Fruit fly (Drosophila melanogaster) whole organism, embryonic: ENCODE data around the gene GIIIspla2.

ENCODE experiments used
- Abd-B ChIP-seq: fragments of 200-800 bp; sonication (Bioruptor generic); optimal IDR thresholded peaks from 2 replicates; lab custom pipeline; 2018; ENCODE audit warnings: missing biosample characterization, mild to moderate bottlenecking, missing genetic modification characterization, moderate library complexity
- Adf1 ChIP-seq: fragments of 200-800 bp; sonication (Bioruptor generic); IDR thresholded peaks from 2 replicates; pipeline ENCODE4 v1.3.6; 2022; ENCODE audit warnings: missing biosample characterization, missing genetic modification characterization
- Blimp-1 ChIP-seq: fragments of 200-800 bp; sonication (Bioruptor generic); optimal IDR thresholded peaks from 3 replicates; lab custom pipeline; 2018; ENCODE audit warnings: missing biosample characterization, missing genetic modification characterization, mild to moderate bottlenecking, moderate library complexity, missing genetic modification reagents
- CG11504 ChIP-seq: fragments of 200-800 bp; sonication (Bioruptor generic); optimal IDR thresholded peaks from 3 replicates; lab custom pipeline; 2019; ENCODE audit warnings: missing biosample characterization, mild to moderate bottlenecking, missing genetic modification characterization, moderate library complexity
- CG12391 ChIP-seq: fragments of 200-800 bp; sonication (Bioruptor generic); optimal IDR thresholded peaks from 3 replicates; lab custom pipeline; 2018; ENCODE audit warnings: missing biosample characterization, mild to moderate bottlenecking, missing genetic modification characterization, moderate library complexity
- CG13775 ChIP-seq: fragments of 200-800 bp; sonication (Bioruptor generic); optimal IDR thresholded peaks from 3 replicates; lab custom pipeline; 2017; ENCODE audit warnings: missing biosample characterization, mild to moderate bottlenecking, missing genetic modification characterization
- CG15514 ChIP-seq: fragments of 200-800 bp; sonication (Bioruptor generic); optimal IDR thresholded peaks from 3 replicates; lab custom pipeline; 2017; ENCODE audit warnings: missing biosample characterization, missing genetic modification characterization, mild to moderate bottlenecking, moderate library complexity, missing genetic modification reagents
- CG15601 ChIP-seq: fragments of 200-800 bp; sonication (Bioruptor generic); optimal IDR thresholded peaks from 3 replicates; lab custom pipeline; 2019; ENCODE audit warnings: missing biosample characterization, mild to moderate bottlenecking, missing genetic modification characterization, moderate library complexity
- CG1603 ChIP-seq: fragments of 200-800 bp; sonication (Bioruptor generic); optimal IDR thresholded peaks from 2 replicates; lab custom pipeline; 2019; ENCODE audit warnings: missing biosample characterization, mild to moderate bottlenecking, missing genetic modification characterization, moderate library complexity
- CG16815 ChIP-seq: fragments of 200-800 bp; sonication (Bioruptor generic); optimal IDR thresholded peaks from 3 replicates; lab custom pipeline; 2017; ENCODE audit warnings: missing biosample characterization, mild to moderate bottlenecking, missing genetic modification characterization
- CG17361 ChIP-seq: fragments of 200-800 bp; sonication (Bioruptor generic); IDR thresholded peaks from 3 replicates; pipeline ENCODE4 v1.3.6; 2022; ENCODE audit warnings: missing biosample characterization, missing genetic modification characterization
- CG17385 ChIP-seq: fragments of 200-800 bp; sonication (Bioruptor generic); optimal IDR thresholded peaks from 3 replicates; lab custom pipeline; 2018; ENCODE audit warnings: missing biosample characterization, mild to moderate bottlenecking, missing genetic modification characterization
- CG18262 ChIP-seq: fragments of 200-800 bp; optimal IDR thresholded peaks from 3 replicates; lab custom pipeline; 2019; ENCODE audit warnings: missing biosample characterization, mild to moderate bottlenecking, missing genetic modification characterization, moderate library complexity
- CG18599 ChIP-seq: fragments of 200-800 bp; sonication (Bioruptor generic); optimal IDR thresholded peaks from 3 replicates; lab custom pipeline; 2017; ENCODE audit warnings: missing biosample characterization, missing genetic modification characterization, mild to moderate bottlenecking, moderate library complexity, missing genetic modification reagents
- CG18764 ChIP-seq: fragments of 200-800 bp; sonication (Bioruptor generic); optimal IDR thresholded peaks from 3 replicates; lab custom pipeline; 2016; ENCODE audit warnings: missing biosample characterization, missing genetic modification characterization
- CG2120 ChIP-seq: fragments of 200-800 bp; sonication (Bioruptor generic); optimal IDR thresholded peaks from 3 replicates; lab custom pipeline; 2016; ENCODE audit warnings: missing biosample characterization, missing genetic modification characterization
- CG2202 ChIP-seq: fragments of 200-800 bp; sonication (Bioruptor generic); optimal IDR thresholded peaks from 2 replicates; lab custom pipeline; 2018; ENCODE audit warnings: missing biosample characterization, mild to moderate bottlenecking, missing genetic modification characterization
- CG33213 ChIP-seq: fragments of 200-800 bp; sonication (Bioruptor generic); optimal IDR thresholded peaks from 3 replicates; lab custom pipeline; 2016; ENCODE audit warnings: missing biosample characterization, missing genetic modification characterization
- CG7271 ChIP-seq: fragments of 200-800 bp; sonication (Bioruptor generic); optimal IDR thresholded peaks from 2 replicates; lab custom pipeline; 2018; ENCODE audit warnings: missing biosample characterization, mild to moderate bottlenecking, missing genetic modification characterization, moderate library complexity
- CG7357 ChIP-seq: fragments of 200-800 bp; sonication (Bioruptor generic); IDR thresholded peaks from 3 replicates; pipeline ENCODE4 v1.3.6; 2022; ENCODE audit warnings: missing biosample characterization, missing genetic modification characterization
- CG7963 ChIP-seq: fragments of 200-800 bp; sonication (Bioruptor generic); IDR thresholded peaks from 3 replicates; pipeline ENCODE4 v1.3.6; 2022; ENCODE audit warnings: missing biosample characterization, missing genetic modification characterization; ENCODE audit not compliant: partially characterized antibody
- CoRest ChIP-seq: fragments of 200-800 bp; sonication (Bioruptor generic); optimal IDR thresholded peaks from 3 replicates; lab custom pipeline; 2018; ENCODE audit warnings: missing biosample characterization, mild to moderate bottlenecking, missing genetic modification characterization, moderate library complexity
- E2f1 ChIP-seq: fragments of 200-800 bp; sonication (Bioruptor generic); IDR thresholded peaks from 2 replicates; pipeline ENCODE4 v1.3.6; 2022; ENCODE audit warnings: missing biosample characterization, missing genetic modification characterization
- Ets65A ChIP-seq: fragments of 200-800 bp; sonication (Bioruptor generic); peaks from one replicate; lab custom pipeline; 2016; ENCODE audit warnings: missing biosample characterization, missing genetic modification characterization
- Hr78 ChIP-seq, 2 experiments: fragments of 200-800 bp in 1 of 2; fragments of >200 bp in 1 of 2; sonication (Bioruptor generic) in 1 of 2; optimal IDR thresholded peaks; 2 replicates each; lab custom pipeline; 2017 to 2019; ENCODE audit warnings: missing biosample characterization in 2 of 2, missing genetic modification characterization in 2 of 2, mild to moderate bottlenecking in 1 of 2, moderate library complexity in 1 of 2
- Mad ChIP-seq: fragments of 200-800 bp; sonication (Bioruptor generic); optimal IDR thresholded peaks from 2 replicates; lab custom pipeline; 2016; ENCODE audit warnings: missing biosample characterization, missing genetic modification characterization
- NK7.1 ChIP-seq: fragments of 200-800 bp; sonication (Bioruptor generic); optimal IDR thresholded peaks from 3 replicates; lab custom pipeline; 2016; ENCODE audit warnings: missing biosample characterization, missing genetic modification characterization
- Oli ChIP-seq: fragments of 200-800 bp; sonication (Bioruptor generic); optimal IDR thresholded peaks from 2 replicates; lab custom pipeline; 2018; ENCODE audit warnings: missing biosample characterization, mild to moderate bottlenecking, missing genetic modification characterization, moderate library complexity
- Sox102F ChIP-seq: fragments of 200-800 bp; sonication (Bioruptor generic); optimal IDR thresholded peaks from 2 replicates; lab custom pipeline; 2018; ENCODE audit warnings: missing biosample characterization, mild to moderate bottlenecking, missing genetic modification characterization, moderate library complexity
- Ssrp ChIP-seq: fragments of 200-800 bp; sonication (Bioruptor generic); optimal IDR thresholded peaks from 2 replicates; lab custom pipeline; 2018; ENCODE audit warnings: missing biosample characterization, mild to moderate bottlenecking, missing genetic modification characterization, moderate library complexity
- Tbp ChIP-seq: fragments of >200 bp; optimal IDR thresholded peaks from 2 replicates; lab custom pipeline; 2018; ENCODE audit warnings: missing biosample characterization, missing genetic modification characterization
- ase ChIP-seq: fragments of 200-800 bp; sonication (Bioruptor generic); IDR thresholded peaks from 3 replicates; pipeline ENCODE4 v1.3.6; 2022; ENCODE audit warnings: missing biosample characterization, missing genetic modification characterization
- cas ChIP-seq: fragments of 200-800 bp; sonication (Bioruptor generic); IDR thresholded peaks from 2 replicates; pipeline ENCODE4 v1.3.6; 2022; ENCODE audit warnings: missing biosample characterization, missing genetic modification characterization
- dpn ChIP-seq, 2 experiments: fragments of 200-800 bp; sonication (Bioruptor generic); optimal IDR thresholded peaks; 3 replicates each; lab custom pipeline; 2016; ENCODE audit warnings: missing biosample characterization in 2 of 2, missing genetic modification characterization in 2 of 2
- dysf ChIP-seq: fragments of 200-800 bp; sonication (Bioruptor generic); IDR thresholded peaks from 3 replicates; pipeline ENCODE4 v1.3.6; 2022; ENCODE audit warnings: missing biosample characterization, missing genetic modification characterization
- gce ChIP-seq: fragments of 200-800 bp; sonication (Bioruptor generic); IDR thresholded peaks from 3 replicates; pipeline ENCODE4 v1.3.6; 2022; ENCODE audit warnings: missing biosample characterization, missing genetic modification characterization
- grau ChIP-seq: fragments of 200-800 bp; optimal IDR thresholded peaks from 3 replicates; lab custom pipeline; 2019; ENCODE audit warnings: missing biosample characterization, mild to moderate bottlenecking, missing genetic modification characterization, moderate library complexity
- lilli ChIP-seq: fragments of 200-800 bp; sonication (Bioruptor generic); optimal IDR thresholded peaks from 3 replicates; lab custom pipeline; 2016; ENCODE audit warnings: missing biosample characterization, missing genetic modification characterization
- lmd ChIP-seq: fragments of 200-800 bp; sonication (Bioruptor generic); IDR thresholded peaks from 2 replicates; pipeline ENCODE4 v1.3.6; 2022; ENCODE audit warnings: missing biosample characterization, missing genetic modification characterization
- oc ChIP-seq: fragments of 200-800 bp; sonication (Bioruptor generic); optimal IDR thresholded peaks from 2 replicates; lab custom pipeline; 2018; ENCODE audit warnings: missing biosample characterization, mild to moderate bottlenecking, missing genetic modification characterization, moderate library complexity
- pho ChIP-seq: fragments of 200-800 bp; sonication (Bioruptor generic); optimal IDR thresholded peaks from 2 replicates; lab custom pipeline; 2016; ENCODE audit warnings: missing biosample characterization, missing genetic modification characterization
- pros ChIP-seq: fragments of 200-800 bp; sonication (Bioruptor generic); optimal IDR thresholded peaks from 3 replicates; lab custom pipeline; 2019; ENCODE audit warnings: missing biosample characterization, mild to moderate bottlenecking, missing genetic modification characterization, moderate library complexity
- row ChIP-seq: fragments of 200-800 bp; sonication (Bioruptor generic); IDR thresholded peaks from 3 replicates; pipeline ENCODE4 v1.3.6; 2022; ENCODE audit warnings: missing biosample characterization, missing genetic modification characterization
- sens-2 ChIP-seq: fragments of 200-800 bp; sonication (Bioruptor generic); IDR thresholded peaks from 2 replicates; pipeline ENCODE4 v1.3.6; 2022; ENCODE audit warnings: missing biosample characterization, missing genetic modification characterization
- slbo ChIP-seq: fragments of 200-800 bp; sonication (Bioruptor generic); IDR thresholded peaks from 2 replicates; pipeline ENCODE4 v1.3.6; 2022; ENCODE audit warnings: missing biosample characterization, missing genetic modification characterization
- sob ChIP-seq: fragments of 200-800 bp; sonication (Bioruptor generic); IDR thresholded peaks from 2 replicates; pipeline ENCODE4 v1.3.6; 2022; ENCODE audit warnings: missing biosample characterization, missing genetic modification characterization
- tna ChIP-seq: fragments of 200-800 bp; sonication (Bioruptor generic); IDR thresholded peaks from 2 replicates; pipeline ENCODE4 v1.3.6; 2022; ENCODE audit warnings: missing biosample characterization, missing genetic modification characterization; ENCODE audit not compliant: partially characterized antibody
- unpg ChIP-seq: fragments of 200-800 bp; sonication (Bioruptor generic); optimal IDR thresholded peaks from 3 replicates; lab custom pipeline; 2018; ENCODE audit warnings: missing biosample characterization, mild to moderate bottlenecking, missing genetic modification characterization, moderate library complexity

The GIIIspla2 gene

DNA sequence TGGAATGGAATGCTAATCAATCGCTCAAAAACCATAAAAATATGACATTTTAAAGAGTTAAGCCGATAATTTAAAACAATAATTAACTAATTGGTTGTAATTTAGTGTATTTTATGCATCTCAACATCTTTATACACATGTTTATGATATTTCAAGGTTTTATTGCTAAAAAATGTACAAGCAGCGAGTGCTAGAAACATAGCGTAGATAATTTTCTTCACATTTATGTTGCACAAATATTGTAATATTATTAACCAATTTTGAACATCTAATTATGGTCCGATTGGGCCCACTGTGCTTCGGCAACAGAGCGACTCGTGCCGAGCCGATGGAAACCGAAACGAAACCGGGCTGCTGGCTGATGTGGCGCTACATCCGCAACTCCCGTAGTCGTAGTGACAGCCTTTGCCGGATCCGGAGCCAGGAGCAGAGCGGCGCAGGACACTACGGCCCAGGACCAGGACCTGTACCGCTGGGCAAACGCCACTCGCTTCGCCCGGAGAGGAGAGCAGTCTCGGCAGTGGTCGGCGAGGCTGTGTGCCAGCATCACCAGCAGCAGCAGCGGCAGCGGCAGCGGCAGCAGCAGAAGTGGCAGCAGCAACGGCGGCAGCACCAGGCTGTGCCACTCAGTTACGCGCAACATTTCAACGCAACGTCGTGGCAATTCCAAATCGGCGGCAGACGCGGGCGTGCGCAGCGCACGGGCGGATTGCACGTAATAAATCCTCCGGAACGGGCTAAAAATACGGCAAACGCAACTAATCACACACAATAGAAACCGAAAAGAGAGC is 20.9 kb downstream of the GIIIspla2 start, which contains the start of gene sdt (continued):
- TF ChIP-seq CG7963 (GFP tag; lab: Robert Waterston, UW): no peak
- 0 out of 2 replicates have a peak, but pooled peaks have one; percentile 11 for TF ChIP-seq lmd (GFP tag; lab: Robert Waterston, UW)
- no peak for TF ChIP-seq Tbp
- TF ChIP-seq tna: no peak
- TF ChIP-seq pho: no peak
- TF ChIP-seq Abd-B (GFP tag; lab: Kevin White, UChicago): peak; percentile 36
- TF ChIP-seq CG7357: no peak
- peak; percentile 13 for TF ChIP-seq CG13775 (GFP tag; lab: Kevin White, UChicago)
- TF ChIP-seq CG18599 (GFP tag; lab: Kevin White, UChicago): peak; percentile 21
- TF ChIP-seq CG18764: no peak
- peak; percentile 2 for TF ChIP-seq CG1603 (tag; lab: Kevin White, UChicago)
- TF ChIP-seq Ets65A (GFP tag; lab: Kevin White, UChicago): no peak
- TF ChIP-seq CoRest (tag; lab: Kevin White, UChicago): peak; percentile 25
- TF ChIP-seq Adf1 (GFP tag; lab: Robert Waterston, UW): peak; percentile 90
- TF ChIP-seq Ssrp: peak; percentile 26
- TF ChIP-seq Blimp-1: no peak
- TF ChIP-seq gce (GFP tag; lab: Robert Waterston, UW): no peak
- TF ChIP-seq CG12391 (tag; lab: Kevin White, UChicago): peak; percentile 10
- TF ChIP-seq dysf (GFP tag; lab: Robert Waterston, UW): no peak
- no peak for TF ChIP-seq CG15601 (tag; lab: Kevin White, UChicago)
- no peak for TF ChIP-seq Hr78 (GFP tag; optimal IDR thresholded peaks at IDR 0.05; lab: Kevin White, UChicago)
- 0 out of 2 replicates have a peak, but pooled peaks have one; percentile 34 for TF ChIP-seq sob (GFP tag; lab: Robert Waterston, UW)
- TF ChIP-seq CG17385 (GFP tag; lab: Kevin White, UChicago): peak; percentile 15
- no peak for TF ChIP-seq E2f1
- TF ChIP-seq CG2120 (GFP tag; lab: Kevin White, UChicago): peak; percentile 8
- peak; percentile 10 for TF ChIP-seq lilli (GFP tag; lab: Kevin White, UChicago)
- peak in 1 of 2 experiments; percentile 4 for TF ChIP-seq dpn (GFP tag; optimal IDR thresholded peaks at IDR 0.05; lab: Kevin White, UChicago)
- no peak for TF ChIP-seq sens-2
- no peak for TF ChIP-seq unpg (GFP tag; lab: Kevin White, UChicago)
- TF ChIP-seq grau (tag; lab: Kevin White, UChicago): peak; percentile 32
- peak; percentile 59; the same call in 1 of the 3 replicates for TF ChIP-seq CG17361 (GFP tag; lab: Robert Waterston, UW)
- peak; percentile 47 for TF ChIP-seq row (GFP tag; lab: Robert Waterston, UW)
- TF ChIP-seq oc (tag; lab: Kevin White, UChicago): no peak
- TF ChIP-seq CG11504: peak; percentile 54
- TF ChIP-seq CG2202: no peak
- TF ChIP-seq Oli (tag; lab: Kevin White, UChicago): peak; percentile 26
- TF ChIP-seq CG15514 (GFP tag; lab: Kevin White, UChicago): peak; percentile 2
- TF ChIP-seq Mad (GFP tag; lab: Kevin White, UChicago): no peak
- no peak for TF ChIP-seq slbo (GFP tag; lab: Robert Waterston, UW)
- no peak for TF ChIP-seq CG7271 (tag; lab: Kevin White, UChicago)
- no peak for TF ChIP-seq NK7.1 (GFP tag; lab: Kevin White, UChicago)
- TF ChIP-seq CG33213 (GFP tag; lab: Kevin White, UChicago): no peak
- TF ChIP-seq CG16815 (GFP tag; lab: Kevin White, UChicago): no peak
- no peak for TF ChIP-seq pros (GFP tag; lab: Kevin White, UChicago)
- no peak for TF ChIP-seq ase (GFP tag; lab: Robert Waterston, UW)
- peak; percentile 22 for TF ChIP-seq Sox102F (GFP tag; lab: Kevin White, UChicago)
- TF ChIP-seq cas (GFP tag; lab: Robert Waterston, UW): no peak
- TF ChIP-seq CG18262 (tag; lab: Kevin White, UChicago): peak; percentile 10
